Worm (Caenorhabditis elegans) whole organism, late embryonic: Measurements from ENCODE around the gene F19C7.8.
A peak's percentile ranks its signal among the peaks of the same experiment; 100 is the strongest.

ENCODE experiments used
- K02D7.2 ChIP-seq: sonication (generic microtip); optimal IDR thresholded peaks from 2 replicates; lab custom pipeline; 2017; ENCODE audit warnings: mild to moderate bottlenecking, missing genetic modification characterization, missing compliant biosample characterization
- ahr-1 ChIP-seq: sonication (generic microtip); optimal IDR thresholded peaks from 2 replicates; lab custom pipeline; 2016; ENCODE audit warnings: missing genetic modification characterization, missing compliant biosample characterization
- ama-1 ChIP-seq: fragments of 150-350 bp; optimal IDR thresholded peaks from 2 replicates; lab custom pipeline; 2014
- ceh-19 ChIP-seq: fragments of 200-800 bp; sonication (Bioruptor generic); optimal IDR thresholded peaks from 2 replicates; lab custom pipeline; 2018; ENCODE audit warnings: mild to moderate bottlenecking, missing genetic modification characterization, missing compliant biosample characterization
- ceh-2 ChIP-seq: sonication (generic microtip); optimal IDR thresholded peaks from 2 replicates; lab custom pipeline; 2016; ENCODE audit warnings: missing genotype, missing genetic modification characterization, missing compliant biosample characterization
- ceh-22 ChIP-seq: sonication (generic microtip); optimal IDR thresholded peaks from 2 replicates; lab custom pipeline; 2017; ENCODE audit warnings: missing biosample characterization, missing genetic modification characterization
- ceh-24 ChIP-seq: sonication (generic microtip); optimal IDR thresholded peaks from 2 replicates; lab custom pipeline; 2016; ENCODE audit warnings: mild to moderate bottlenecking, missing genetic modification characterization, missing compliant biosample characterization
- ceh-30 ChIP-seq: fragments of 150-350 bp; optimal IDR thresholded peaks from 2 replicates; lab custom pipeline; 2014; ENCODE audit warnings: missing biosample characterization, missing genetic modification characterization
- ceh-34 ChIP-seq: sonication (generic microtip); optimal IDR thresholded peaks from 2 replicates; lab custom pipeline; 2016; ENCODE audit warnings: mild to moderate bottlenecking, missing genetic modification characterization, missing compliant biosample characterization
- ceh-48 ChIP-seq: sonication (generic microtip); optimal IDR thresholded peaks from 2 replicates; lab custom pipeline; 2016; ENCODE audit warnings: missing genetic modification characterization, inconsistent platforms, missing compliant biosample characterization
- ceh-6 ChIP-seq: fragments of 200-800 bp; sonication (Bioruptor generic); optimal IDR thresholded peaks from 2 replicates; lab custom pipeline; 2018; ENCODE audit warnings: mild to moderate bottlenecking, missing genetic modification characterization, missing compliant biosample characterization
- ceh-9 ChIP-seq: sonication (generic microtip); optimal IDR thresholded peaks from 2 replicates; lab custom pipeline; 2016; ENCODE audit warnings: mild to moderate bottlenecking, missing genetic modification characterization, inconsistent platforms, missing compliant biosample characterization
- che-1 ChIP-seq: sonication (generic microtip); optimal IDR thresholded peaks from 2 replicates; lab custom pipeline; 2016; ENCODE audit warnings: mild to moderate bottlenecking, missing genetic modification characterization, missing compliant biosample characterization
- elt-4 ChIP-seq: sonication (generic microtip); optimal IDR thresholded peaks from 2 replicates; lab custom pipeline; 2016; ENCODE audit warnings: missing genetic modification characterization, missing compliant biosample characterization
- fax-1 ChIP-seq: sonication (generic microtip); optimal IDR thresholded peaks from 2 replicates; lab custom pipeline; 2016; ENCODE audit warnings: missing genotype, missing genetic modification characterization, missing compliant biosample characterization
- fkh-10 ChIP-seq: fragments of 150-350 bp; optimal IDR thresholded peaks from 2 replicates; lab custom pipeline; 2014; ENCODE audit warnings: missing biosample characterization, missing genetic modification reagents, missing genetic modification characterization
- gmeb-2 ChIP-seq: sonication (generic microtip); optimal IDR thresholded peaks from 2 replicates; lab custom pipeline; 2016; ENCODE audit warnings: missing genetic modification characterization, inconsistent platforms, missing compliant biosample characterization
- hlh-6 ChIP-seq: sonication (generic microtip); optimal IDR thresholded peaks from 2 replicates; lab custom pipeline; 2016; ENCODE audit warnings: missing genotype, missing genetic modification characterization, missing compliant biosample characterization
- hlh-8 ChIP-seq: sonication (generic microtip); optimal IDR thresholded peaks from 2 replicates; lab custom pipeline; 2016; ENCODE audit warnings: missing genotype, missing genetic modification characterization, missing compliant biosample characterization
- madf-2 ChIP-seq: sonication (generic microtip); optimal IDR thresholded peaks from 2 replicates; lab custom pipeline; 2017; ENCODE audit warnings: missing genetic modification characterization, missing compliant biosample characterization
- nfya-1 ChIP-seq: sonication (generic microtip); optimal IDR thresholded peaks from 2 replicates; lab custom pipeline; 2017; ENCODE audit warnings: missing genetic modification characterization, mild to moderate bottlenecking, missing compliant biosample characterization, antibody characterized with exemption, moderate library complexity
- nhr-232 ChIP-seq: sonication (generic microtip); optimal IDR thresholded peaks from 2 replicates; lab custom pipeline; 2016; ENCODE audit warnings: missing genetic modification characterization, missing compliant biosample characterization
- odd-2 ChIP-seq: sonication (generic microtip); optimal IDR thresholded peaks from 2 replicates; lab custom pipeline; 2017; ENCODE audit warnings: antibody characterized with exemption, mild to moderate bottlenecking, missing genetic modification characterization, missing compliant biosample characterization
- pat-9 ChIP-seq: fragments of 200-800 bp; sonication (Bioruptor generic); optimal IDR thresholded peaks from 2 replicates; lab custom pipeline; 2018; ENCODE audit warnings: mild to moderate bottlenecking, missing genetic modification characterization, moderate library complexity, missing compliant biosample characterization
- pha-2 ChIP-seq: sonication (generic microtip); optimal IDR thresholded peaks from 2 replicates; lab custom pipeline; 2017; ENCODE audit warnings: mild to moderate bottlenecking, missing genetic modification characterization, missing compliant biosample characterization
- pqm-1 ChIP-seq: sonication (generic microtip); optimal IDR thresholded peaks from 2 replicates; lab custom pipeline; 2016; ENCODE audit warnings: missing genetic modification characterization, missing compliant biosample characterization
- ref-2 ChIP-seq: sonication (generic microtip); optimal IDR thresholded peaks from 2 replicates; lab custom pipeline; 2016; ENCODE audit warnings: missing genetic modification characterization, missing compliant biosample characterization
- rnt-1 ChIP-seq: sonication (generic microtip); optimal IDR thresholded peaks from 2 replicates; lab custom pipeline; 2016; ENCODE audit warnings: missing genetic modification characterization, missing compliant biosample characterization
- sox-4 ChIP-seq: sonication (generic microtip); optimal IDR thresholded peaks from 2 replicates; lab custom pipeline; 2017; ENCODE audit warnings: mild to moderate bottlenecking, missing genetic modification characterization, inconsistent platforms, missing compliant biosample characterization
- syd-9 ChIP-seq: sonication (generic microtip); optimal IDR thresholded peaks from 2 replicates; lab custom pipeline; 2016; ENCODE audit warnings: mild to moderate bottlenecking, missing genetic modification characterization, moderate library complexity, missing compliant biosample characterization
- tbx-2 ChIP-seq: sonication (generic microtip); optimal IDR thresholded peaks from 2 replicates; lab custom pipeline; 2016; ENCODE audit warnings: missing genetic modification characterization, missing compliant biosample characterization
- tbx-7 ChIP-seq: sonication (generic microtip); optimal IDR thresholded peaks from 2 replicates; lab custom pipeline; 2016; ENCODE audit warnings: missing genotype, missing genetic modification characterization, missing compliant biosample characterization
- ttx-3 ChIP-seq: sonication (generic microtip); optimal IDR thresholded peaks from 2 replicates; lab custom pipeline; 2016; ENCODE audit warnings: missing genetic modification reagents, missing genetic modification characterization, missing compliant biosample characterization
- unc-55 ChIP-seq: sonication (generic microtip); optimal IDR thresholded peaks from 2 replicates; lab custom pipeline; 2017; ENCODE audit warnings: missing biosample characterization, missing genetic modification reagents, missing genetic modification characterization
- ztf-16 ChIP-seq: sonication (generic microtip); optimal IDR thresholded peaks from 2 replicates; lab custom pipeline; 2017; ENCODE audit warnings: missing genetic modification characterization, missing compliant biosample characterization

Gene F19C7.8

DNA sequence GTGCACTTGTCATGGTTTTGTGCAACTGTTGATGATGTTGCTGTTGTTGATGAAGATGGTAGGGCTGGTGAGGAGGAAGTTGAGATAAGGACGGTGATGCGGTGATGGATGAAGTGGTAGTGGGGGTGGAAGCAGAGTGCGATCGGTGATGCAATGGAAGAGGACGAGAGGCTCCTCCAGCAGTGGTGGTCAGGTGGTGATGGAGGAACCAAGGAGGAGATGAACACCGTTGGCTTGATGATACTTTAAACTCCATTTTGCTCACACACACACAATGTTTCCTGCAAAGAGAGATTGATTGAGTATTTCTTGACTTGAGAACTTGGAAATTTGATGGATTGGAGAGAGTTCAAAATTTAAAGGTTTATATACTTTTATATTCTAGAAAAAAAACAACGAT is at the start of gene F19C7.8:
Gene F19C7.8 (minus strand): TSS at position 256 of the 400 bp plus-strand sequence.
- TF ChIP-seq pha-2 (tag; lab: Kevin White, UChicago) (no peak), unc-55 (GFP tag; lab: Kevin White, UChicago) (peak; percentile 44), pqm-1 (tag; lab: Kevin White, UChicago) (no peak), hlh-6 (no peak), sox-4 (tag; lab: Kevin White, UChicago) (no peak), ama-1 (no peak), fax-1 (tag; lab: Kevin White, UChicago) (no peak), madf-2 (tag; lab: Kevin White, UChicago) (no peak)
- TF ChIP-seq, all 69 proteins: peak for 1

DNA sequence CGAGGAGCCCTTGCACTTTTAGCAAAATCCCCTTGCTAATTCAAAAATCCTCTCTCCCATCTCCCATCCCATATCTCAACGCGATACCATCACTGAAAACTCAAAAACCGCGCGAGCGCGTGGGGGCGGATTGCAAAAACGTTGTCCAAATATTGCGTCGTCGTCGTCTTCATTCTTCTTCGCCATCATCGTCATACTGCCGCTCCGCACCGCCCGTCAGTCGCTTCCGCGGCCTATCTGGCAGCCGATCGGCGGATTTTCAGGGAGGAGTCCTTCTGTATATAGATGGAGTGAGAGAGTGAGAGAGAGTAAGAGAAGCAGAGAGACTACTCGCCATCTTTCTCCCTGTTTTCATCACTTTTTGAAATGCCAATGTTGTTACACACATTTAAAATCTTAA is 49.0 kb upstream of the F19C7.8 start:
- TF ChIP-seq syd-9 (tag; lab: Kevin White, UChicago) (no peak), ahr-1 (no peak), rnt-1 (tag; lab: Kevin White, UChicago) (peak; percentile 46), ceh-19 (GFP tag; lab: Kevin White, UChicago) (no peak), tbx-2 (tag; lab: Kevin White, UChicago) (no peak), ceh-30 (no peak), ceh-34 (tag; lab: Kevin White, UChicago) (no peak), ceh-48 (tag; lab: Kevin White, UChicago) (no peak), elt-4 (tag; lab: Kevin White, UChicago) (peak; percentile 45), odd-2 (tag; lab: Kevin White, UChicago) (no peak), K02D7.2 (tag; lab: Kevin White, UChicago) (no peak), ceh-24 (tag; lab: Kevin White, UChicago) (no peak), ceh-22 (tag; lab: Kevin White, UChicago) (no peak), che-1 (no peak), ref-2 (tag; lab: Kevin White, UChicago) (no peak)

- TF ChIP-seq tbx-7 (tag; lab: Kevin White, UChicago) (no peak), ceh-9 (no peak), ceh-2 (no peak), nfya-1 (tag; lab: Kevin White, UChicago) (peak; percentile 80), pat-9 (tag; lab: Kevin White, UChicago) (no peak)
These were observed 48.5 kb upstream of the F19C7.8 start for ce11 chrIV:4686291-4686830.

- no peak for TF ChIP-seq hlh-8 (tag; lab: Kevin White, UChicago)
- no peak for TF ChIP-seq fkh-10 (GFP tag; lab: Kevin White, UChicago)
- TF ChIP-seq nfya-1 (tag; lab: Kevin White, UChicago), result peak; percentile 68
- TF ChIP-seq ttx-3, result no peak
- no peak for TF ChIP-seq ceh-9
- no peak for TF ChIP-seq ztf-16 (tag; lab: Kevin White, UChicago)
- TF ChIP-seq gmeb-2 (tag; lab: Kevin White, UChicago), result no peak
These were observed 45.3 kb upstream of the F19C7.8 start for ce11 chrIV:4683149-4683548.

DNA sequence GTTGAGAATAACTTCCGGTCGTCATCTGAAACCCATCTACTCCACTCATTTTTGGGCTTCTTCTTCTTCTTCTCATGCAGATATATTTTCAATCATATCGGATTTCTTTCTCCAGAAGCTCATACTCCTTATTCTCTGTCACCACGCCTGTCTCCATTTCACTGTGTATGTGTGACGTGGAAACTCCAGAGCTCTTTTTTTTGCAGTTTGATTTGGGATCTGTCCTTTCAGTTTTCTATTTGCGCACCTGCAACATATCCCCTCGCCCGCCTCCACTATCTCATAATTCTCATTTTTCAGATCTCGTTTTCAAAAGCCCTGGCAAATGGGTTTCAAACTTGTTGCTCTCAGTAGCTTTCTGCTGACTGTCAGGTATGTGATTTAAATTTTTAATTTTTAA is 40.8 kb upstream of the F19C7.8 start, which contains the start of gene kin-36:
Gene kin-36 (plus strand): TSS at position 301 of the 400 bp plus-strand sequence.
- TF ChIP-seq ceh-2 (no peak), ref-2 (tag; lab: Kevin White, UChicago) (no peak), ceh-6 (GFP tag; lab: Kevin White, UChicago) (no peak), nhr-232 (tag; lab: Kevin White, UChicago) (no peak), ceh-34 (tag; lab: Kevin White, UChicago) (no peak), madf-2 (tag; lab: Kevin White, UChicago) (no peak)
- TF ChIP-seq, all 69 proteins: peak for 0
